Fruit fly (Drosophila melanogaster): ENCODE results near the gene CG46339.

CG46339 gene

dm6 chr3R:26928424-26928823 lies 12.9 kb downstream of the CG46339 start (continued):
- TF ChIP-seq CG2889 (GFP tag; IDR thresholded peaks at IDR 0.05) (no peak), Dll (GFP tag; IDR thresholded peaks at IDR 0.05; ENCODE audit: partially characterized antibody) (no peak), Abd-B (GFP tag; optimal IDR thresholded peaks at IDR 0.05) (peak; percentile 51), CG4854 (GFP tag; optimal IDR thresholded peaks at IDR 0.05) (no peak), crc (GFP tag; optimal IDR thresholded peaks at IDR 0.05) (no peak), CG2129 (GFP tag; IDR thresholded peaks at IDR 0.05; ENCODE audit: partially characterized antibody) (no peak), CG3847 (GFP tag; IDR thresholded peaks at IDR 0.05) (0 out of 2 replicates have a peak, but pooled peaks have one; percentile 29), CG10565 (GFP tag; optimal IDR thresholded peaks at IDR 0.05) (no peak), CG13424 (tag; optimal IDR thresholded peaks at IDR 0.05) (peak; percentile 86), Med (GFP tag) (no peak), Dp (GFP tag; optimal IDR thresholded peaks at IDR 0.05) (no peak), CG11398 (GFP tag; optimal IDR thresholded peaks at IDR 0.05) (no peak), pzg (GFP tag; optimal IDR thresholded peaks at IDR 0.05) (no peak), CG8765 (GFP tag; IDR thresholded peaks at IDR 0.05) (no peak), luna (GFP tag; optimal IDR thresholded peaks at IDR 0.05) (no peak), Bdp1 (GFP tag; optimal IDR thresholded peaks at IDR 0.05) (no peak), dysf (GFP tag; IDR thresholded peaks at IDR 0.05) (peak; percentile 29; the same call in 1 of the 3 replicates), Usf (GFP tag; optimal IDR thresholded peaks at IDR 0.05) (no peak), CG9797 (GFP tag; optimal IDR thresholded peaks at IDR 0.05) (no peak), fd96Cb (tag; optimal IDR thresholded peaks at IDR 0.05) (peak; percentile 72), gcm (GFP tag; optimal IDR thresholded peaks at IDR 0.05) (peak; percentile 54), zen (tag; optimal IDR thresholded peaks at IDR 0.05) (no peak), CG14050 (GFP tag; IDR thresholded peaks at IDR 0.05) (peak; percentile 47; the same call in 1 of the 3 replicates), CG11723 (GFP tag; optimal IDR thresholded peaks at IDR 0.05) (peak; percentile 21), C15 (GFP tag; IDR thresholded peaks at IDR 0.05) (no peak), Fer3 (tag; optimal IDR thresholded peaks at IDR 0.05) (peak; percentile 40), wor (GFP tag; IDR thresholded peaks at IDR 0.05) (0 out of 2 replicates have a peak, but pooled peaks have one; percentile 30), shn (GFP tag; optimal IDR thresholded peaks at IDR 0.05) (no peak), Gsc (GFP tag; IDR thresholded peaks at IDR 0.05) (no peak), HmgD (GFP tag; optimal IDR thresholded peaks at IDR 0.05) (no peak), crp (GFP tag; optimal IDR thresholded peaks at IDR 0.05) (no peak), CG30403 (GFP tag; optimal IDR thresholded peaks at IDR 0.05) (peak; percentile 60), seq (GFP tag; IDR thresholded peaks at IDR 0.05) (no peak; the same call in 1 of the 2 replicates), Hr51 (GFP tag; optimal IDR thresholded peaks at IDR 0.05) (peak in 1 of 2 experiments; percentile 89), gcm2 (GFP tag; optimal IDR thresholded peaks at IDR 0.05) (no peak), MTF-1 (GFP tag; optimal IDR thresholded peaks at IDR 0.05; ENCODE audit: borderline replicate concordance) (no peak), CG3838 (GFP tag; optimal IDR thresholded peaks at IDR 0.05) (no peak), tx (GFP tag; optimal IDR thresholded peaks at IDR 0.05) (no peak), eve (GFP tag; optimal IDR thresholded peaks at IDR 0.05) (peak in 1 of 2 experiments; percentile 78), dimm (GFP tag; IDR thresholded peaks at IDR 0.05) (no peak), Hmx (GFP tag; optimal IDR thresholded peaks at IDR 0.05) (no peak), Sry-β (GFP tag; optimal IDR thresholded peaks at IDR 0.05) (no peak), kni (GFP tag; optimal IDR thresholded peaks at IDR 0.05) (no peak), sna (GFP tag; IDR thresholded peaks at IDR 0.05; ENCODE audit: partially characterized antibody) (no peak), CG16779 (GFP tag; IDR thresholded peaks at IDR 0.05) (no peak), CG7556 (GFP tag; optimal IDR thresholded peaks at IDR 0.05) (peak; percentile 31), CG8478 (optimal IDR thresholded peaks at IDR 0.05) (no peak), insv (GFP tag; optimal IDR thresholded peaks at IDR 0.05) (no peak), CG17802 (tag; optimal IDR thresholded peaks at IDR 0.05) (no peak), CG17385 (GFP tag; optimal IDR thresholded peaks at IDR 0.05) (peak; percentile 71), CG15601 (tag; optimal IDR thresholded peaks at IDR 0.05) (peak; percentile 34)
